Fruit fly (Drosophila melanogaster): ENCODE measurements around the gene brwl.

Gene brwl

dm6 chr2L:9565387-9565786, 3.3 kb upstream of the brwl start, which contains the start of gene CG46468 (continued):
- TF ChIP-seq CG16815 (GFP tag; optimal IDR thresholded peaks at IDR 0.05) (no peak), row (GFP tag; IDR thresholded peaks at IDR 0.05) (0 out of 3 replicates have a peak, but pooled peaks have one; percentile 17), CG32772 (GFP tag; IDR thresholded peaks at IDR 0.05) (peak; percentile 11; the same call in 1 of the 2 replicates), Rfx (GFP tag; IDR thresholded peaks at IDR 0.05) (0 out of 2 replicates have a peak, but pooled peaks have one; percentile 20), tx (GFP tag; optimal IDR thresholded peaks at IDR 0.05) (no peak), CTCF (GFP tag; optimal IDR thresholded peaks at IDR 0.05) (no peak), gcm (GFP tag; optimal IDR thresholded peaks at IDR 0.05) (no peak), CG13775 (GFP tag; optimal IDR thresholded peaks at IDR 0.05) (no peak), CG8359 (GFP tag; optimal IDR thresholded peaks at IDR 0.05; ENCODE audit: borderline replicate concordance) (no peak), Ravus (GFP tag; IDR thresholded peaks at IDR 0.05) (no peak), CG9876 (GFP tag; optimal IDR thresholded peaks at IDR 0.05) (no peak), dmrt99B (tag; optimal IDR thresholded peaks at IDR 0.05) (no peak), tna (GFP tag; IDR thresholded peaks at IDR 0.05; ENCODE audit: partially characterized antibody) (no peak), crol (GFP tag; IDR thresholded peaks at IDR 0.05) (peak; percentile 71), trem (tag; optimal IDR thresholded peaks at IDR 0.05) (no peak), insv (GFP tag; optimal IDR thresholded peaks at IDR 0.05) (no peak)

dm6 chr2L:9566656-9567055, 2.0 kb upstream of the brwl start, which contains the start of gene jp:
Gene jp, minus strand, starts transcription at chr2L:9566750.
- TF ChIP-seq CG9932 (GFP tag; IDR thresholded peaks at IDR 0.05), result 0 out of 2 replicates have a peak, but pooled peaks have one; percentile 9
- no peak for TF ChIP-seq CG6254 (GFP tag; optimal IDR thresholded peaks at IDR 0.05)
- TF ChIP-seq CHES-1-like (GFP tag; optimal IDR thresholded peaks at IDR 0.05), result no peak
- no peak for TF ChIP-seq CG11560 (tag; IDR thresholded peaks at IDR 0.05)
- TF ChIP-seq CG6854 (GFP tag; optimal IDR thresholded peaks at IDR 0.05), result peak; percentile 3
- TF ChIP-seq Camta (GFP tag; optimal IDR thresholded peaks at IDR 0.05), result no peak
- no peak for TF ChIP-seq sens-2 (GFP tag; IDR thresholded peaks at IDR 0.05)
- TF ChIP-seq Bgb (GFP tag; IDR thresholded peaks at IDR 0.05; ENCODE audit: partially characterized antibody), result 0 out of 2 replicates have a peak, but pooled peaks have one; percentile 28
- TF ChIP-seq Lim3 (GFP tag; IDR thresholded peaks at IDR 0.05), result no peak
- no peak for TF ChIP-seq Hand (GFP tag; optimal IDR thresholded peaks at IDR 0.05)
- TF ChIP-seq Max (GFP tag; optimal IDR thresholded peaks at IDR 0.05), result no peak
- TF ChIP-seq CG16813 (GFP tag; IDR thresholded peaks at IDR 0.05; ENCODE audit: partially characterized antibody), result 0 out of 3 replicates have a peak, but pooled peaks have one; percentile 25
- TF ChIP-seq Med (GFP tag), result peak; percentile 68
- no peak for TF ChIP-seq ara (GFP tag; IDR thresholded peaks at IDR 0.05)
- no peak for TF ChIP-seq sna (GFP tag; IDR thresholded peaks at IDR 0.05; ENCODE audit: partially characterized antibody)
- TF ChIP-seq slou (GFP tag; optimal IDR thresholded peaks at IDR 0.05), result no peak
- TF ChIP-seq tna (GFP tag; IDR thresholded peaks at IDR 0.05; ENCODE audit: partially characterized antibody), result no peak
- 0 out of 2 replicates have a peak, but pooled peaks have one; percentile 23 for TF ChIP-seq CG5953 (GFP tag; IDR thresholded peaks at IDR 0.05)
- TF ChIP-seq dati (GFP tag; IDR thresholded peaks at IDR 0.05), result no peak
- TF ChIP-seq ind (GFP tag; optimal IDR thresholded peaks at IDR 0.05), result no peak
- no peak for TF ChIP-seq ash1 (GFP tag; optimal IDR thresholded peaks at IDR 0.05)
- no peak for TF ChIP-seq TFAM (GFP tag; optimal IDR thresholded peaks at IDR 0.05)
- TF ChIP-seq otp (GFP tag; IDR thresholded peaks at IDR 0.05), result no peak
- no peak for TF ChIP-seq CG12071 (GFP tag; optimal IDR thresholded peaks at IDR 0.05)
- TF ChIP-seq bsh (GFP tag; optimal IDR thresholded peaks at IDR 0.05), result no peak
- TF ChIP-seq fu2 (GFP tag; optimal IDR thresholded peaks at IDR 0.05), result no peak
- TF ChIP-seq Dip2 (GFP tag; IDR thresholded peaks at IDR 0.05), result no peak
- no peak for TF ChIP-seq caup (GFP tag; optimal IDR thresholded peaks at IDR 0.05; ENCODE audit: severe bottlenecking)
- TF ChIP-seq CG18476 (GFP tag; optimal IDR thresholded peaks at IDR 0.05), result no peak
- TF ChIP-seq pros (GFP tag; optimal IDR thresholded peaks at IDR 0.05), result no peak
- no peak for TF ChIP-seq sc (optimal IDR thresholded peaks at IDR 0.05)
- TF ChIP-seq sc (GFP tag; optimal IDR thresholded peaks at IDR 0.05), result no peak
- no peak for TF ChIP-seq Pdp1 (GFP tag; optimal IDR thresholded peaks at IDR 0.05)
- no peak for TF ChIP-seq CG12219 (GFP tag; optimal IDR thresholded peaks at IDR 0.05)
- no peak for TF ChIP-seq odd (GFP tag; optimal IDR thresholded peaks at IDR 0.05)
- TF ChIP-seq CG2678 (tag; optimal IDR thresholded peaks at IDR 0.05), result no peak
